Worm (Caenorhabditis elegans): Measurements from ENCODE around the gene rol-6.

- no peak for TF ChIP-seq ZK546.5 (tag; optimal IDR thresholded peaks at IDR 0.05)
- TF ChIP-seq egl-27 (tag; optimal IDR thresholded peaks at IDR 0.05) = no peak
- TF ChIP-seq madf-5 (GFP tag; IDR thresholded peaks at IDR 0.05) = no peak
- no peak for TF ChIP-seq zfp-2 (tag; optimal IDR thresholded peaks at IDR 0.05)
- TF ChIP-seq nhr-28 (tag; optimal IDR thresholded peaks at IDR 0.05) = no peak
Measured at ce11 chrII:8701619-8702350, 31.1 kb upstream of the rol-6 start, which contains the start of gene sphk-1.

Data from whole organism, L4 larva.